Worm (Caenorhabditis elegans): ENCODE results near the gene nspg-9.
"Not testable (repeated sequence)": the region's sequence is repeated elsewhere in the genome, so short reads cannot be mapped to it uniquely, and the experiment has no call there.

- not testable (repeated sequence) for TF ChIP-seq mep-1 (tag; optimal IDR thresholded peaks at IDR 0.05); nhr-237 (tag; optimal IDR thresholded peaks at IDR 0.05); nhr-12 (tag; optimal IDR thresholded peaks at IDR 0.05); lsy-2 (tag; optimal IDR thresholded peaks at IDR 0.05); lin-32 (GFP tag; optimal IDR thresholded peaks at IDR 0.05); nhr-76 (tag; optimal IDR thresholded peaks at IDR 0.05); bed-3 (GFP tag; optimal IDR thresholded peaks at IDR 0.05)
Measured at ce11 chrIV:14427395-14427794, 29.3 kb upstream of the nspg-9 start, which contains the start of gene F55B11.5.

Measured in whole organism, mixed stage, embryonic.